Worm (Caenorhabditis elegans): ENCODE measurements around the gene Y54G2A.45.

Y54G2A.45 gene

DNA sequence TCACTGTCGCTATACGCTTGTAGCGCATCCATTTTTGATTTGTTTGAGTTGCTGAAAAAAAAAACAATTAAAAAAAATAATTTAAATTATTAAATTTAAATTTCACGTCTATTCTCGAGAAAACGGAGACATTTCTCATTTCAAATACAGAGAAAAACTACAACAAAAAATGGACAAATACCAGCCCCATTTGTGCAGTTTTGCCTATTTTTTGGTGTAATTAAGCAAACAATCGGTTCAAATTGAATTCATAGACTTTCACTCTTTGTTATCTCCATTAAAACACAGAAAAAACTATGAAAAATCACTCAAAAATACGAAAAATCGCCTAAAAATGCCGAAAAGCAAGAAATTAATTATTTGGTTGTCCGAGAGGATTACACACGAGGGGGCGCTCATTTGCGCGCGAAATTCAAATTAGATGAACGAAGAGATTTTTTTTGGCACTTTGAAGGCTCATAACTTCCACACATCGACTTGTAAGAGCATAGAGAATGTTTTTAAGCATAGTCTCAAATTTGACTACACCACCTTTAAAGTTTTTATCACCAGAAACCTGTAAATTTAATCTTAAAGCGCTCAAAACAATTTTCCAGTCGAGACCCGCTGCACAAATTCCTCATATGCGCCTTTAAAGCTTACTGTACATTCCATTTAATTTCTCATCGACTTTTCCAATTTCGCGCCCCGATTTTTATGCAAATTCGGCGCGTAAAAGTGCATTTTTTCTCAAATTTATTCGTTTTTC is 22.7 kb upstream of the Y54G2A.45 start, which contains the start of gene Y54G2A.12 (continued):
- no peak for TF ChIP-seq F57C9.4 (tag; optimal IDR thresholded peaks at IDR 0.05)
- TF ChIP-seq attf-3 (GFP tag; conservative IDR thresholded peaks at IDR 0.05), result no peak
- no peak for TF ChIP-seq nhr-80 (tag; optimal IDR thresholded peaks at IDR 0.05)
- no peak for TF ChIP-seq hlh-26 (GFP tag; conservative IDR thresholded peaks at IDR 0.05)
- peak; percentile 70; the same call in 1 of the 2 replicates for TF ChIP-seq ekl-4 (GFP tag; IDR thresholded peaks at IDR 0.05)
- no peak for TF ChIP-seq Y95B8A.8 (GFP tag; IDR thresholded peaks at IDR 0.05)
- no peak for TF ChIP-seq B0035.1 (tag; optimal IDR thresholded peaks at IDR 0.05)
- TF ChIP-seq rpc-1 (optimal IDR thresholded peaks at IDR 0.05), result no peak
- TF ChIP-seq rpc-1 (tag; optimal IDR thresholded peaks at IDR 0.05), result no peak
- TF ChIP-seq C17E4.6 (GFP tag; IDR thresholded peaks at IDR 0.05), result no peak
- TF ChIP-seq gei-17 (GFP tag; optimal IDR thresholded peaks at IDR 0.05), result no peak
- no peak for TF ChIP-seq egl-18 (GFP tag; IDR thresholded peaks at IDR 0.05)
- TF ChIP-seq sdz-38 (tag; optimal IDR thresholded peaks at IDR 0.05), result no peak
- no peak for TF ChIP-seq die-1 (tag; optimal IDR thresholded peaks at IDR 0.05)
- peak; percentile 92 for TF ChIP-seq lsl-1 (GFP tag; optimal IDR thresholded peaks at IDR 0.05)
- peak; percentile 53 for TF ChIP-seq tlf-1 (GFP tag; optimal IDR thresholded peaks at IDR 0.05)
- no peak for TF ChIP-seq sea-2 (GFP tag; IDR thresholded peaks at IDR 0.05)
- TF ChIP-seq K11D2.4 (GFP tag; IDR thresholded peaks at IDR 0.05), result no peak
- TF ChIP-seq T07F8.4 (tag; optimal IDR thresholded peaks at IDR 0.05), result no peak
- peak; percentile 44; the same call in 1 of the 2 replicates for TF ChIP-seq hmg-1.2 (GFP tag; IDR thresholded peaks at IDR 0.05)
- no peak for TF ChIP-seq madf-10 (tag; optimal IDR thresholded peaks at IDR 0.05)
- TF ChIP-seq K12H6.12 (tag; optimal IDR thresholded peaks at IDR 0.05), result no peak
- TF ChIP-seq Y79H2A.3 (GFP tag; conservative IDR thresholded peaks at IDR 0.05), result 0 out of 2 replicates have a peak, but pooled peaks have one; percentile 11
- TF ChIP-seq dox-1 (GFP tag; IDR thresholded peaks at IDR 0.05), result peak; percentile 83
- TF ChIP-seq egrh-3 (GFP tag; IDR thresholded peaks at IDR 0.05), result no peak
- no peak for TF ChIP-seq bed-1 (GFP tag; IDR thresholded peaks at IDR 0.05)
- TF ChIP-seq snpc-4 (GFP tag; optimal IDR thresholded peaks at IDR 0.05), result no peak
- TF ChIP-seq snpc-4 (tag; optimal IDR thresholded peaks at IDR 0.05), result peak in 1 of 4 experiments; percentile 11
- TF ChIP-seq lag-1 (GFP tag; IDR thresholded peaks at IDR 0.05), result no peak
- no peak for TF ChIP-seq lir-1 (GFP tag; conservative IDR thresholded peaks at IDR 0.05)
- TF ChIP-seq efl-1 (GFP tag; optimal IDR thresholded peaks at IDR 0.05), result peak; percentile 94
- no peak for TF ChIP-seq pha-4 (tag; optimal IDR thresholded peaks at IDR 0.05)
- no peak for TF ChIP-seq ztf-26 (tag; optimal IDR thresholded peaks at IDR 0.05)
- no peak for TF ChIP-seq nhr-27 (tag; optimal IDR thresholded peaks at IDR 0.05)
- TF ChIP-seq snpc-3.4 (tag; optimal IDR thresholded peaks at IDR 0.05), result peak; percentile 53
- no peak for TF ChIP-seq fkh-3 (tag; optimal IDR thresholded peaks at IDR 0.05)
- 0 out of 2 replicates have a peak, but pooled peaks have one; percentile 19 for TF ChIP-seq ceh-100 (GFP tag; IDR thresholded peaks at IDR 0.05)
- no peak for TF ChIP-seq mxl-1 (tag; optimal IDR thresholded peaks at IDR 0.05)
- TF ChIP-seq C06A6.2 (GFP tag; conservative IDR thresholded peaks at IDR 0.05), result no peak
- no peak for TF ChIP-seq egl-44 (GFP tag; IDR thresholded peaks at IDR 0.05)
- no peak for TF ChIP-seq bed-2 (GFP tag; IDR thresholded peaks at IDR 0.05)
- peak; percentile 96 for TF ChIP-seq madf-6 (GFP tag; IDR thresholded peaks at IDR 0.05)
- no peak for TF ChIP-seq rec-8 (tag; optimal IDR thresholded peaks at IDR 0.05)
- no peak for TF ChIP-seq ceh-27 (GFP tag; optimal IDR thresholded peaks at IDR 0.05)
- TF ChIP-seq hrde-1 (tag; optimal IDR thresholded peaks at IDR 0.05; ENCODE audit: borderline replicate concordance), result peak; percentile 19
- TF ChIP-seq Y56A3A.18 (GFP tag; IDR thresholded peaks at IDR 0.05), result no peak
- no peak for TF ChIP-seq lsy-27 (tag; optimal IDR thresholded peaks at IDR 0.05; ENCODE audit: borderline replicate concordance, insufficient read depth)
- no peak for TF ChIP-seq nfya-1 (tag; optimal IDR thresholded peaks at IDR 0.05; ENCODE audit: borderline replicate concordance, insufficient read depth)
